Fruit fly (Drosophila melanogaster): ENCODE measurements around the gene kraken.

kraken gene

DNA sequence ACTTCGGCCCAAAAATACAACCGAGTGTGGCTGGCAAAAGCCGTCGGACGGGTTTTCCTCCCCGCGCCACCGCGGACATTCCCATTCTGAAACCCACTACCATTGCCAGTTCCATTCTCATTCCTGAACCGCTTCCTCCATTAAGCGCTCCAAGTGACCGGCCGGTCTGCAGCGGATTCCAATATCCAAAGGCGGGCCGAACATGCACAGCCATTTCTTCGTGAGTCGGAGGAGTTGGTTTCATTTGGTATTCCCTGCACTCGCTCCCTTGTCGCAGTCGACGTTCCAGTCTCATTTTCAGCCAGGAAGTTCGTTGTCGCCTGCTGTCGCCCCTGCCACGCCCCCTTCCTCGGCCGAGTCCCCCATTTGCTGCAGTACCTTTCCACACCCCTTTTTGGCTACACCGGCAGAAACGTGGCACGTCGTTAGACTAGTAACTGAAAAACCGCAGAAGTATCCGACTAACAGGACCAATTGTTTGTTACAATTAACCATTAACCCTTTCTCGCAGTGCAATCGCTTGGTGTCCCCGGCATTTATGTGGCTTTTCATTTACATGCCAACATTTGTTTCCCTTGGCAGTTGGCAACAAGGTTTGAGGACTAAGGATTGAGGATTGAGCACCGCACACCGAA, 4.5 kb upstream of the kraken start (continued):
- TF ChIP-seq esn (GFP tag; optimal IDR thresholded peaks at IDR 0.05) (peak; percentile 92), CG3032 (tag; optimal IDR thresholded peaks at IDR 0.05) (peak; percentile 69), CG15336 (GFP tag; IDR thresholded peaks at IDR 0.05) (0 out of 2 replicates have a peak, but pooled peaks have one; percentile 43), CG4318 (GFP tag; optimal IDR thresholded peaks at IDR 0.05) (no peak), CG9139 (GFP tag; optimal IDR thresholded peaks at IDR 0.05) (peak; percentile 16), OdsH (GFP tag; optimal IDR thresholded peaks at IDR 0.05) (peak; percentile 69), Eip78C (GFP tag) (peak; percentile 91), lz (GFP tag; optimal IDR thresholded peaks at IDR 0.05) (peak; percentile 88), CG11902 (GFP tag; optimal IDR thresholded peaks at IDR 0.05) (peak; percentile 61), Hr4 (GFP tag; optimal IDR thresholded peaks at IDR 0.05) (peak; percentile 49), CG32006 (GFP tag; optimal IDR thresholded peaks at IDR 0.05) (peak; percentile 54), CG6792 (GFP tag; optimal IDR thresholded peaks at IDR 0.05) (peak; percentile 82), Ets21C (GFP tag; optimal IDR thresholded peaks at IDR 0.05) (peak; percentile 78), Gug (GFP tag; IDR thresholded peaks at IDR 0.05) (peak; percentile 36; the same call in 1 of the 2 replicates), Sox14 (GFP tag; optimal IDR thresholded peaks at IDR 0.05) (peak; percentile 83), CG10669 (GFP tag; optimal IDR thresholded peaks at IDR 0.05) (peak; percentile 73), CG6276 (GFP tag; optimal IDR thresholded peaks at IDR 0.05) (peak; percentile 6), salr (GFP tag; optimal IDR thresholded peaks at IDR 0.05) (peak in 1 of 2 experiments; percentile 45), vri (GFP tag; optimal IDR thresholded peaks at IDR 0.05) (peak; percentile 88), CG6163 (GFP tag; IDR thresholded peaks at IDR 0.05) (peak; percentile 87), dac (GFP tag; optimal IDR thresholded peaks at IDR 0.05) (peak; percentile 40), svp (GFP tag) (peak; percentile 90)

DNA sequence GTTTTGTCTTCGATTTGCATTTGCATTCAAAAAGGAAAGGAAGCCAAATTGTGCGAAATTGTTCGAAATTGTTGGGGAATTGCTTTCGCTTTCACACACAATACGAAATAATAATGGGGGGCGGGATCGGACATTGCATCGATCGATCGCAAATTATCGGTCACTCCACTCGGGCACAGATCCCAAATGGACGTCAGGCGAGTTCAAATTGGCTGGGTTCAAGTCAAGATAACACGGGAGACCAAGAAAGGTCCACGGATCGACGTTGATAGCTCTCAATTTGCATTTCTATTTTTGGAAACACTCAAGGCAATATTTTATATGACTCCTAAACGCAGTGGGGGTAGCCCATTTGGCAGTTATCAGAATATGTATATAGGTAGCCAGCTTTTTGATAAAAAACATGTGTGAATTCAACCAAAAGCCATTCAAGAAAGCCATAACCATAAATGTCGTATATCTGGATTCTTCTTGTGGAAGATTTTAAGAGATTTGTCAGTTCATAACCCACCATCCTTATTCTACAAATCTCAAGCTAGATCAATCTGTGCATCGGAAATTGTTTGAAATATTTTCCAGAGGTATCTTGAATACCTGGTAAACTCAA, 3.3 kb upstream of the kraken start:
- no peak for TF ChIP-seq CG8632 (GFP tag; optimal IDR thresholded peaks at IDR 0.05)
- no peak for TF ChIP-seq CG34406 (GFP tag; optimal IDR thresholded peaks at IDR 0.05)
- TF ChIP-seq CG16779 (tag; optimal IDR thresholded peaks at IDR 0.05): no peak
- peak; percentile 99 for TF ChIP-seq svp (GFP tag)
- no peak for TF ChIP-seq salr (GFP tag; optimal IDR thresholded peaks at IDR 0.05)
- no peak for TF ChIP-seq Met (GFP tag; optimal IDR thresholded peaks at IDR 0.05)
- TF ChIP-seq Eip93F (GFP tag; optimal IDR thresholded peaks at IDR 0.05): peak; percentile 32
- no peak for TF ChIP-seq CG11762 (GFP tag; optimal IDR thresholded peaks at IDR 0.05; ENCODE audit: insufficient read depth)
- TF ChIP-seq spab (GFP tag; optimal IDR thresholded peaks at IDR 0.05): no peak

DNA sequence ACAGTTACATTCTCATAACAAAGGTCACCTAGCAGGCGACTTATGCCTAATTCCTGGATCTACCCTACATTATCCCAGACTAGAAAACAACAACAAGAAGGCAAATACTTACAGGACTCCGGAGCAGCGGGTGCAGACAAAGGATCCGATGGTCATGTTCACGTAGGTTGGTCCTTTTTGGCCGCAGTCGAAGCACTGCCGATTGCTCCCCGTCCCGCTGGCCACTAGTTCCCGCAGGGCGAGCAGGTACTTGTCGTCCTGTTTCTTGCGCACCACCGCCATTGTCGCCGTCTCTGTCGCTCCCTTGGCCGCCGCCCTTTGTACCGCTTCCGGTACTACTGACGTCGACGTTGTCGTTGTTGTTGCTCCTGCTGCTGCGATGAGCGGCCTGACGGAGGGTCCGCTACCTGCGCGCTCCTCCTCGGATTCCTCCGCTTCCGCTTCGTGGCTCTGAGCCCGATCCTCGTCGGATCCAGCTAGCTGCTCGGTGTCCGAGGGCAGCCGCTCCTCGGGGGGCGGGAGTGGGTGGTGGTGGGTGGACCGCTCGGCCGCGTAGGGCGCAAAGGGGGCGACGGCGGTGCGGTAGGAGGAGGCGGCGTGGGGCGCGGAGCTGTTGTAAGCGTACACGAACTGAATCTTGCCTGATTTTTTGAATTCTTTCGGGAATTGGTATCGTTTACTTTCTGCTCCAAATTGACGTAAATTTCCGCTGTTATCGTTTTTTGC, 2.6 kb upstream of the kraken start:
- TF ChIP-seq Ets21C (GFP tag; optimal IDR thresholded peaks at IDR 0.05) (no peak), Hr39 (GFP tag; optimal IDR thresholded peaks at IDR 0.05) (no peak), Gug (GFP tag; IDR thresholded peaks at IDR 0.05) (no peak), CG3919 (GFP tag; optimal IDR thresholded peaks at IDR 0.05) (no peak), fd59A (GFP tag; optimal IDR thresholded peaks at IDR 0.05) (no peak), CG6276 (GFP tag; optimal IDR thresholded peaks at IDR 0.05) (no peak), CG6808 (GFP tag; optimal IDR thresholded peaks at IDR 0.05) (no peak), Met (GFP tag; optimal IDR thresholded peaks at IDR 0.05) (no peak), fd85E (GFP tag; optimal IDR thresholded peaks at IDR 0.05) (no peak), CG34406 (GFP tag; optimal IDR thresholded peaks at IDR 0.05) (no peak), CG1621 (tag; optimal IDR thresholded peaks at IDR 0.05) (no peak), CG11762 (GFP tag; optimal IDR thresholded peaks at IDR 0.05; ENCODE audit: insufficient read depth) (no peak), Sox102F (GFP tag; optimal IDR thresholded peaks at IDR 0.05) (no peak), CG8119 (GFP tag; IDR thresholded peaks at IDR 0.05) (no peak)

All from whole organism, prepupa.